Fruit fly (Drosophila melanogaster): ENCODE data around the gene CG33299.

The CG33299 gene

DNA sequence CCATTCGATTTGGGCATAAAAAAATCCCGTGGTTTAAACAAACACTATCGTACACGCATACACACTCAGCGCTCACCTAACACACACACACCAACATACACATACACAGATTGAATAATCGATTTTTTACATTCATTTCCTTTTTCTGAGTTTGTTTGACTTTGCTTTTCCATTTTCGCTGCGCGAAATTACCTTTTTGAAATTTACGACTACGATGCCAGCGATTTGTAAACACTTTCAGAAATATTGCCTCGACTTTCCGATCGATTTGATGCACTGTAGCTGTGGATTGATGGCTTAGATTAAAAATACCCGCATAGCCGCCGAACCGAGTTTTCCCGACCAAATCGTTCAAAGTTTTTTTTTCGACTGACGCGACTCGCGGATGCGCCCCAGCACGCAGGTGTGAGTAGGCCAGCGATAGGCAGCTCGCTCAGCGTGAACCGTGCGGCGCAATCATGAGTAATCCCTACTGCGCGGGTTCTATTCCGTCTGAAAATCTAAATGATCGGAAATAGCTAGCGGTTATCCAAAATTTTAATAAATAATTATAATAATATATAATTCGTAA, 42.6 kb downstream of the CG33299 start, which contains the start of gene Pka-C1:
Gene Pka-C1, minus strand, starts transcription at position 375 of the 571 bp plus-strand sequence.
- no peak for TF ChIP-seq CG8301 (tag; optimal IDR thresholded peaks at IDR 0.05)
- no peak for TF ChIP-seq D1 (tag; optimal IDR thresholded peaks at IDR 0.05)
- peak; percentile 60 for TF ChIP-seq CG4496 (GFP tag; IDR thresholded peaks at IDR 0.05)
- no peak for TF ChIP-seq gl (tag; optimal IDR thresholded peaks at IDR 0.05)
- no peak for TF ChIP-seq Pif1A (GFP tag; optimal IDR thresholded peaks at IDR 0.05)
- no peak for TF ChIP-seq CG14655 (GFP tag; optimal IDR thresholded peaks at IDR 0.05)
- peak; percentile 7 for TF ChIP-seq Snoo (tag; optimal IDR thresholded peaks at IDR 0.05)
- no peak for TF ChIP-seq CG10348 (GFP tag; IDR thresholded peaks at IDR 0.05)
- no peak for TF ChIP-seq rn (GFP tag; IDR thresholded peaks at IDR 0.05)
- TF ChIP-seq fd96Ca (GFP tag; IDR thresholded peaks at IDR 0.05), result peak; percentile 62; the same call in 2 of the 3 replicates
- no peak for TF ChIP-seq CG9948 (tag; optimal IDR thresholded peaks at IDR 0.05)
- TF ChIP-seq CG8159 (tag; optimal IDR thresholded peaks at IDR 0.05), result no peak
- TF ChIP-seq CG15710 (tag; optimal IDR thresholded peaks at IDR 0.05), result no peak
- TF ChIP-seq CG13204 (GFP tag; optimal IDR thresholded peaks at IDR 0.05), result peak; percentile 21
- TF ChIP-seq CG32121 (GFP tag; IDR thresholded peaks at IDR 0.05), result peak; percentile 38; the same call in 1 of the 2 replicates
- TF ChIP-seq CG17806 (tag; optimal IDR thresholded peaks at IDR 0.05), result peak; percentile 1
- TF ChIP-seq CG12605 (GFP tag; IDR thresholded peaks at IDR 0.05), result peak; percentile 62; the same call in 1 of the 2 replicates
- TF ChIP-seq Pif1B (GFP tag; optimal IDR thresholded peaks at IDR 0.05), result no peak
- TF ChIP-seq CG34367 (tag; optimal IDR thresholded peaks at IDR 0.05), result no peak
- TF ChIP-seq Ets98B (GFP tag; IDR thresholded peaks at IDR 0.05), result peak; percentile 22
- no peak for TF ChIP-seq EcR (GFP tag; optimal IDR thresholded peaks at IDR 0.05)

DNA sequence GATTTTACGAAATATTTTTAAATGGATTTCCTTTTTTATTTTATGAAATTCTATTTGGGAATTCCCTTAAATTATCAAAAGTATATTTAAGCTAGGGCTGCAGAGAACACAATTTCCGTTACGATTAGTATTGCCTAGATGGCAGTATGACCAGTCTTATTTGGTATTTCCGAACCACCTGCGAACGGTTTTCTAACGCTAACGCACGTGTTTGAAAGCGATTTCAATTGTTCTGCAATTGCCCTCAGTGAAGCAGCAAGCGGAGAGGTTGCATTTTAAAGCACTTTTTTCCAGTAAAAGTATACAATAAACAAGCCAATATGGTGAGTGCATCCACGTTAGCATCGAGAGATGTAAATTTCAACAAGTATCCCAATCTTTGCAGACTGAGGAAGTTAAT, 43.2 kb downstream of the CG33299 start, which contains the start of gene hoip:
Gene hoip, plus strand, starts transcription at position 177 of the 400 bp plus-strand sequence.
- no peak for TF ChIP-seq CG14655 (GFP tag; optimal IDR thresholded peaks at IDR 0.05)
- no peak for TF ChIP-seq fd96Ca (GFP tag; IDR thresholded peaks at IDR 0.05)
- TF ChIP-seq CG4496 (GFP tag; IDR thresholded peaks at IDR 0.05), result peak; percentile 12; the same call in 1 of the 3 replicates
- no peak for TF ChIP-seq rn (GFP tag; IDR thresholded peaks at IDR 0.05)
- no peak for TF ChIP-seq CG34367 (tag; optimal IDR thresholded peaks at IDR 0.05)

DNA sequence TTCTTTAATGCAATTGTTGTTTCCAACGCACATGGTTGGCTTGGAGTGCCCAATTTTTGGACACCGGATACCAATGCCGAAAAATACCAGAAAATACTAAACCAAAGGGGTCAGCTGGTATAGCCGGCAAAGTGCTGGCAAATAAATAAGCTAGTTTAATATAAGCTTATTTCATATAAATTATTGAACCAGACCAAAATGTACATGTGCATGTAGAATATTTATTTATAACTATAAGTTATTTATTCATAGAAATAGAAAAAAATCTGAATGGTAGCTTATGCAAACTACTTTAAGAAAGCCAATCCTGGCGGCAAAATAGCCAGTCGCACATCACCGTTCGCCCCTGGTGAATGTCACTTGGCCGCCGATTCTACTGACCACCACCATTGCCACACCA, 44.1 kb downstream of the CG33299 start, which contains the start of gene pelo:
Gene pelo, plus strand, starts transcription at position 357 of the 400 bp plus-strand sequence.
- TF ChIP-seq CG34367 (tag; optimal IDR thresholded peaks at IDR 0.05) (peak; percentile 39), CG15710 (tag; optimal IDR thresholded peaks at IDR 0.05) (peak; percentile 42), Ets98B (GFP tag; IDR thresholded peaks at IDR 0.05) (no peak), Snoo (tag; optimal IDR thresholded peaks at IDR 0.05) (peak; percentile 47), rn (GFP tag; IDR thresholded peaks at IDR 0.05) (no peak), CG17806 (tag; optimal IDR thresholded peaks at IDR 0.05) (peak; percentile 21), CG32121 (GFP tag; IDR thresholded peaks at IDR 0.05) (0 out of 2 replicates have a peak, but pooled peaks have one; percentile 26), CG12605 (GFP tag; IDR thresholded peaks at IDR 0.05) (no peak), EcR (GFP tag; optimal IDR thresholded peaks at IDR 0.05) (peak; percentile 41), CG13204 (GFP tag; optimal IDR thresholded peaks at IDR 0.05) (no peak), Pif1A (GFP tag; optimal IDR thresholded peaks at IDR 0.05) (no peak), CG4496 (GFP tag; IDR thresholded peaks at IDR 0.05) (peak; percentile 47; the same call in 1 of the 3 replicates), CG10348 (GFP tag; IDR thresholded peaks at IDR 0.05) (no peak), CG9948 (tag; optimal IDR thresholded peaks at IDR 0.05) (peak; percentile 23), fd96Ca (GFP tag; IDR thresholded peaks at IDR 0.05) (no peak), gl (tag; optimal IDR thresholded peaks at IDR 0.05) (no peak), D1 (tag; optimal IDR thresholded peaks at IDR 0.05) (no peak), CG14655 (GFP tag; optimal IDR thresholded peaks at IDR 0.05) (no peak), CG8159 (tag; optimal IDR thresholded peaks at IDR 0.05) (peak; percentile 43), CG8301 (tag; optimal IDR thresholded peaks at IDR 0.05) (peak; percentile 19), Pif1B (GFP tag; optimal IDR thresholded peaks at IDR 0.05) (no peak)

DNA sequence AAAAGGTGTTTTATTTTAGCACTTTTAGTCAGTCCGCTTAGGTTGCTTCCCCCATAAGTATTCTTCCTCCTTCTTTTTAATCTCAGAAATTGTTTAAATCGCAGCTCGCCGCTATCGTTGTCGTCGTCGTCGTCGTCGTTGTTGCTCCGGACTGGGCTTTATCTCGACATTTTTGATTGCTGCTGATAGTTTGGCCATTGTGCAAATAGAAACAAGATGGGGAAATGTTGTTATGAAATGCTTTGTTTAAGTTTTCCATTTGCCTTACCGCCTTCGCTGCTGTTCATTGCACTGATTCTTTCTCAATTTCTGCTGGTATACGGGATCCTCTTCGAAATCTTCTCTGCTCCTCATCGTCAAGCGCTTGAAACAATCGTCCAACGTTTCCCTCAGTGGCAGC, 46.6 kb downstream of the CG33299 start:
- TF ChIP-seq CG14655 (GFP tag; optimal IDR thresholded peaks at IDR 0.05) (no peak), EcR (GFP tag; optimal IDR thresholded peaks at IDR 0.05) (no peak), CG9948 (tag; optimal IDR thresholded peaks at IDR 0.05) (no peak), CG17806 (tag; optimal IDR thresholded peaks at IDR 0.05) (no peak), CG15710 (tag; optimal IDR thresholded peaks at IDR 0.05) (no peak), rn (GFP tag; IDR thresholded peaks at IDR 0.05) (no peak), CG13204 (GFP tag; optimal IDR thresholded peaks at IDR 0.05) (no peak), Snoo (tag; optimal IDR thresholded peaks at IDR 0.05) (no peak), CG8159 (tag; optimal IDR thresholded peaks at IDR 0.05) (no peak), fd96Ca (GFP tag; IDR thresholded peaks at IDR 0.05) (no peak), CG8301 (tag; optimal IDR thresholded peaks at IDR 0.05) (no peak)

DNA sequence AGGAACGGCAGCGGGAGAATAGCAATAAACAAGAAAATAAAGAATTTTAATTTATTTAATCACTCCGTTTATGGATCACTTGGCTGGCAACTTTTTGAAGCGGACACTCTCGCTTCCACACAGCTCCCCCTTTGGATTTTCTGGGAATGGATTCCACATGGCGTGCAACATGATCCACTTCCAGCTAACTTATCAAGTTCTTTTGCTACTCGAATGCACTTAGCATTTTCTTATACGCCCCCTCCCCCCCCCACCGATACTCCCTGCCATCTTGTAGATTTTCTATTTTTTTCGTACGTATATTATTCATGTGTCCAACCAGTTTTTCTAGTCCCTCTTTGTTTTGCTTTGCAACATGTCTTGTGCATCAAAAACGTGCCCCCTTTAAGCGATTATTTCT, 47.9 kb downstream of the CG33299 start:
- TF ChIP-seq Ets98B (GFP tag; IDR thresholded peaks at IDR 0.05), result peak; percentile 4; the same call in 1 of the 2 replicates
- no peak for TF ChIP-seq CG4496 (GFP tag; IDR thresholded peaks at IDR 0.05)
- TF ChIP-seq fd96Ca (GFP tag; IDR thresholded peaks at IDR 0.05), result no peak
- no peak for TF ChIP-seq CG32121 (GFP tag; IDR thresholded peaks at IDR 0.05)
- TF ChIP-seq CG12605 (GFP tag; IDR thresholded peaks at IDR 0.05), result no peak
- TF ChIP-seq CG15710 (tag; optimal IDR thresholded peaks at IDR 0.05), result no peak
- TF ChIP-seq D1 (tag; optimal IDR thresholded peaks at IDR 0.05), result no peak

DNA sequence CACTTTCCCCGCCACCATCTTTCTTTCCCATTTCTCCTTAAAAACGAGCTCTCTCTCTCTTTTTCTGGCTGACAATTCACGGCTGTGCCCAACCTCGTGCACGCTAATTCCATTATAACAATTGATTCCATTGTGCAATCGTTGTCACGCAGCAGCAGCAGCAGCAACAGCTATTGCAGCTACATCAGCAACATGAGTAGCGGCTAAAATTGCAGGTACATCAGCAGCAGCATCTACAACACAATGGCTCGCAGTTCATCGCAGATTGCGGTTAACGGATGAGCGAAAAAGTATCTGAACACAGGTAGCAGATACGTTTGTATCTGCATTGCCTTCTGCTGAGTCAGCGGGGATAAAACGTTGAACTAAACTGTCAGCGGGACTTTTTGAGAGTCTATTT, 48.9 kb downstream of the CG33299 start:
- TF ChIP-seq CG10348 (GFP tag; IDR thresholded peaks at IDR 0.05) (no peak), CG9948 (tag; optimal IDR thresholded peaks at IDR 0.05) (no peak), CG17806 (tag; optimal IDR thresholded peaks at IDR 0.05) (no peak), CG8301 (tag; optimal IDR thresholded peaks at IDR 0.05) (no peak), CG4496 (GFP tag; IDR thresholded peaks at IDR 0.05) (no peak), CG32121 (GFP tag; IDR thresholded peaks at IDR 0.05) (no peak), CG12605 (GFP tag; IDR thresholded peaks at IDR 0.05) (no peak), gl (tag; optimal IDR thresholded peaks at IDR 0.05) (no peak), CG13204 (GFP tag; optimal IDR thresholded peaks at IDR 0.05) (no peak), CG34367 (tag; optimal IDR thresholded peaks at IDR 0.05) (no peak)

Measured in whole organism, pupa.